Worm (Caenorhabditis elegans): Measurements from ENCODE around the gene T14A8.2.

ce11 chrIV:7836491-7836890 is 14.1 kb upstream of the T14A8.2 start:
- no peak for TF ChIP-seq elt-3 (tag; optimal IDR thresholded peaks at IDR 0.05)
- no peak for TF ChIP-seq elt-2 (tag; optimal IDR thresholded peaks at IDR 0.05)
- no peak for TF ChIP-seq lin-39 (tag; optimal IDR thresholded peaks at IDR 0.05)
- no peak for TF ChIP-seq snpc-4 (tag; optimal IDR thresholded peaks at IDR 0.05)
- TF ChIP-seq nhr-11 (tag; optimal IDR thresholded peaks at IDR 0.05): no peak
- no peak for TF ChIP-seq nhr-76 (tag; optimal IDR thresholded peaks at IDR 0.05)

Data from whole organism, L3 larva.